Worm (Caenorhabditis elegans): ENCODE results near the gene Y37D8A.5.

Y37D8A.5 gene

DNA sequence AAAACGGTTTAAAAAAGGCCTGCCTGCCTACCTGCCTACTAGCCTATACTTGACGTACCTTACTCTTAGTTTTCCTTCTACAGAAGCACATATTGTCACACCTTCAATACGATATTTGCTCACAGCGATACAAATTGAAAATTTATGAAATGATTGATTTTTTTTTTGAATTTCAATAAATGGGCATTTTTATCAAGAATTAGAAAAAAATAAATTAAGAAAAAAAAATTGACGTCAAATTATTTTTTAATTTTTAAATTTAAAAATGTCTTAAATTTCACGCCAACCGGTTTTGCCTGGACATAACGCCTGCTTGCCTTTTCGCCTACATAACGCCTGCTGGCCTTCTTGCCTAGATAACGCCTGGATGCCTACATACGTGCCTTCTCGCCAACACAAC, 48.6 kb downstream of the Y37D8A.5 start, which contains the start of gene BE10.5:
Gene BE10.5 (minus strand): TSS at position 101 of the 400 bp plus-strand sequence.
- TF ChIP-seq isw-1 (GFP tag; IDR thresholded peaks at IDR 0.05) = no peak
- no peak for TF ChIP-seq ceh-63 (GFP tag; optimal IDR thresholded peaks at IDR 0.05)
- no peak for TF ChIP-seq C16A3.4 (tag; optimal IDR thresholded peaks at IDR 0.05)
- TF ChIP-seq efl-1 (optimal IDR thresholded peaks at IDR 0.05) = no peak
- no peak for TF ChIP-seq efl-1 (GFP tag; optimal IDR thresholded peaks at IDR 0.05 in 1 of 2)
- TF ChIP-seq egl-13 (tag; optimal IDR thresholded peaks at IDR 0.05) = no peak
